Worm (Caenorhabditis elegans) whole organism, midembryonic: ENCODE data around the gene ZK899.3.
A peak's percentile ranks its signal among the peaks of the same experiment; 100 is the strongest.

ENCODE experiments used
- med-1 ChIP-seq: sonication (generic microtip); optimal IDR thresholded peaks from 2 replicates; lab custom pipeline; 2017; ENCODE audit warnings: missing genetic modification characterization, mild to moderate bottlenecking, missing compliant biosample characterization, antibody characterized with exemption, missing genetic modification reagents; ENCODE audit not compliant: insufficient read depth
- ref-1 ChIP-seq: fragments of 200-800 bp; sonication (Bioruptor generic); conservative IDR thresholded peaks from 2 replicates; pipeline ENCODE4 v1.3.6; 2022; ENCODE audit warnings: missing genetic modification reagents, missing genetic modification characterization, missing compliant biosample characterization
- ztf-23 ChIP-seq: fragments of 200-800 bp; sonication (Bioruptor generic); IDR thresholded peaks from 2 replicates; pipeline ENCODE4 v1.3.6; 2022; ENCODE audit warnings: missing genetic modification reagents, missing genetic modification characterization, missing compliant biosample characterization
- ztf-29 ChIP-seq: fragments of 200-800 bp; sonication (Bioruptor generic); IDR thresholded peaks from 2 replicates; pipeline ENCODE4 v1.3.6; 2022; ENCODE audit warnings: missing genetic modification reagents, missing genetic modification characterization, missing compliant biosample characterization

ce11 chrX:9494661-9495060 is 41.7 kb downstream of the ZK899.3 start:
- TF ChIP-seq ref-1 (GFP tag; lab: Robert Waterston, UW): no peak
- TF ChIP-seq ztf-23 (GFP tag; lab: Robert Waterston, UW): no peak
- TF ChIP-seq med-1: no peak
- TF ChIP-seq ztf-29: peak; percentile 86
